Worm (Caenorhabditis elegans): ENCODE data around the gene lys-10.

DNA sequence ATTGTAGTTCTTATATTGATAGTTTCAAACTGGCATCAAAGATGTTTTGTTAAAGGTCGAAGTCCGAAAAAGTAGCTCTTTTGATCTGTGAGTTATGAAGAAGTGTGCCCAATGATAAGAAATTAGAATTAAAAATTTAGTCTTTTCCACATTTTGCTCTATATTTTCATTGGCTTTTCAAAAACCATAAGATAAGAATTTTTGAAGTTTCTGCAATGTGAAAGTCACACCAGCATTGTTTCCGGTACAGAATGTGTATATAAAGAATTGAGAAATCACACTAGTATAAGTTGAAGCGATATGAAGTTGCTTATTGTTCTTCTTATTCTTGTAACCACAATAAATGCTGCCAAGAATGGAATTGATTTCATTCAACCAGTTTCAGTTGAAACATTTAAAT is at the start of gene lys-10:
- TF ChIP-seq ztf-1 (GFP tag; conservative IDR thresholded peaks at IDR 0.05) (no peak), lin-13 (GFP tag; optimal IDR thresholded peaks at IDR 0.05) (no peak), skn-1 (tag; optimal IDR thresholded peaks at IDR 0.05) (no peak), lin-39 (tag; optimal IDR thresholded peaks at IDR 0.05) (no peak), nhr-11 (tag; optimal IDR thresholded peaks at IDR 0.05) (no peak), ZK546.5 (tag; optimal IDR thresholded peaks at IDR 0.05) (no peak), aly-2 (tag; optimal IDR thresholded peaks at IDR 0.05) (no peak), unc-62 (GFP tag; optimal IDR thresholded peaks at IDR 0.05) (no peak), nhr-25 (tag; optimal IDR thresholded peaks at IDR 0.05) (no peak), nhr-12 (tag; optimal IDR thresholded peaks at IDR 0.05) (no peak), blmp-1 (tag; optimal IDR thresholded peaks at IDR 0.05; ENCODE audit: insufficient read depth) (no peak), egl-27 (tag; optimal IDR thresholded peaks at IDR 0.05) (no peak), lin-11 (tag; optimal IDR thresholded peaks at IDR 0.05) (no peak), ama-1 (optimal IDR thresholded peaks at IDR 0.05) (no peak)

Measured in whole organism, L2 larva.